Fruit fly (Drosophila melanogaster) whole organism: ENCODE measurements around the gene ZIPIC.

Experiments
- CG8478 ChIP-seq: fragments of >200 bp; optimal IDR thresholded peaks from 2 replicates; lab custom pipeline; 2018; ENCODE audit warnings: inconsistent platforms
- Dll ChIP-seq: fragments of >200 bp; optimal IDR thresholded peaks from 2 replicates; lab custom pipeline; 2017
- EcR ChIP-seq, 2 experiments: fragments of >200 bp; optimal IDR thresholded peaks; 2 replicates each; lab custom pipeline; 2017; ENCODE audit warnings: missing biosample characterization in 2 of 2, missing genetic modification characterization in 2 of 2, missing genetic modification reagents in 2 of 2
- pan ChIP-seq: fragments of >200 bp; optimal IDR thresholded peaks from 2 replicates; lab custom pipeline; 2017
- psq ChIP-seq: fragments of >200 bp; optimal IDR thresholded peaks from 2 replicates; lab custom pipeline; 2017
- usp ChIP-seq: fragments of >200 bp; optimal IDR thresholded peaks from 2 replicates; lab custom pipeline; 2017; ENCODE audit warnings: missing biosample characterization, missing genetic modification characterization, mixed read lengths

Gene ZIPIC

dm6 chr3R:30012602-30013489 lies 23.8 kb downstream of the ZIPIC start:
- TF ChIP-seq CG8478 (lab: Kevin White, UChicago), result no peak
- TF ChIP-seq Dll (lab: Kevin White, UChicago), result no peak
- TF ChIP-seq usp (GFP tag; lab: Kevin White, UChicago), result no peak
- no peak for TF ChIP-seq psq (lab: Kevin White, UChicago)
- TF ChIP-seq EcR (GFP tag; optimal IDR thresholded peaks at IDR 0.05; lab: Kevin White, UChicago), result no peak
- TF ChIP-seq pan (lab: Kevin White, UChicago), result no peak

dm6 chr3R:30009173-30009572 lies 27.5 kb downstream of the ZIPIC start, which contains the start of gene CG7912:
Gene CG7912 (minus strand): TSS chr3R:30009189.
- TF ChIP-seq pan (lab: Kevin White, UChicago) (no peak), EcR (GFP tag; optimal IDR thresholded peaks at IDR 0.05; lab: Kevin White, UChicago) (no peak), usp (GFP tag; lab: Kevin White, UChicago) (no peak), CG8478 (lab: Kevin White, UChicago) (no peak), Dll (lab: Kevin White, UChicago) (no peak), psq (lab: Kevin White, UChicago) (no peak)

DNA sequence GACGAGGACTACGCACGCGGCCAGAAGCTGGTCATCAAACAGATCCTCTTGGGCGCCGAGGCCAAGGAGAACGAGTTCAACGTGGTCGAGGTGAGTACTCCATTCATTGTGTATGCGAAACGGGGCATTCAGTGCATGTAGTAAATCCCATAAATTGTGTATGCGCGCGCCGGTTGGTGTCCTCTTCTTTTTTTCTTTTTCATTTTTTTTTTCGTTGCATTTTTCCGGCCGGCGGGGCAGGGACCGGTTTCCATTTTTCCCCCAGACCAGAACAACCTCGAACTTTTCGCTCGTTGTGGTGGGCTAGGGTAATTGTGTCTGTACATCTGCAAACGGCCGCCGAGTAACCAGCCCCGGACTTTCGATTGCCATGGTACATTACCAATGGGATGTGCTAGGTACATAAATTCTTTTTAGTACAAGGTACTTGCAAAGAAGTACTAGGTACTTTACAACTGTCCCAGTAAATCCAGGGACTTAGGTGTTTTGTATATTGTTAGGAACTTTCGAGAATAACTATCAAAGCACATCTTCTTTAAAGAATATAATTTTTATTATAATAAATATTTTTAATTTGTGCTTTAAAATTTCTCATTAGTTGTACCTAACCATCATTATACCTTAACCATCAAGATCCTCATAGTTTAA lies 31.2 kb downstream of the ZIPIC start:
- TF ChIP-seq CG8478 (lab: Kevin White, UChicago), result no peak
- no peak for TF ChIP-seq usp (GFP tag; lab: Kevin White, UChicago)
- no peak for TF ChIP-seq EcR (GFP tag; optimal IDR thresholded peaks at IDR 0.05; lab: Kevin White, UChicago)
- no peak for TF ChIP-seq Dll (lab: Kevin White, UChicago)
- TF ChIP-seq psq (lab: Kevin White, UChicago), result no peak
- no peak for TF ChIP-seq pan (lab: Kevin White, UChicago)

dm6 chr3R:30004648-30005047 lies 32.0 kb downstream of the ZIPIC start, which contains the start of the genes Nlp and Nph:
Gene Nlp (plus strand): TSS chr3R:30004785.
Gene Nph (minus strand): TSS chr3R:30004861.
- TF ChIP-seq usp (GFP tag; lab: Kevin White, UChicago), result no peak
- no peak for TF ChIP-seq EcR (GFP tag; optimal IDR thresholded peaks at IDR 0.05; lab: Kevin White, UChicago)
- TF ChIP-seq CG8478 (lab: Kevin White, UChicago), result no peak
- no peak for TF ChIP-seq Dll (lab: Kevin White, UChicago)
- no peak for TF ChIP-seq psq (lab: Kevin White, UChicago)

- TF ChIP-seq Dll (lab: Kevin White, UChicago) (no peak), CG8478 (lab: Kevin White, UChicago) (no peak), usp (GFP tag; lab: Kevin White, UChicago) (no peak), pan (lab: Kevin White, UChicago) (no peak), psq (lab: Kevin White, UChicago) (no peak), EcR (GFP tag; optimal IDR thresholded peaks at IDR 0.05; lab: Kevin White, UChicago) (no peak)
Observed at dm6 chr3R:30000286-30000685, 36.4 kb downstream of the ZIPIC start, which contains the start of gene Tace. Gene Tace (plus strand): TSS chr3R:30000530.

DNA sequence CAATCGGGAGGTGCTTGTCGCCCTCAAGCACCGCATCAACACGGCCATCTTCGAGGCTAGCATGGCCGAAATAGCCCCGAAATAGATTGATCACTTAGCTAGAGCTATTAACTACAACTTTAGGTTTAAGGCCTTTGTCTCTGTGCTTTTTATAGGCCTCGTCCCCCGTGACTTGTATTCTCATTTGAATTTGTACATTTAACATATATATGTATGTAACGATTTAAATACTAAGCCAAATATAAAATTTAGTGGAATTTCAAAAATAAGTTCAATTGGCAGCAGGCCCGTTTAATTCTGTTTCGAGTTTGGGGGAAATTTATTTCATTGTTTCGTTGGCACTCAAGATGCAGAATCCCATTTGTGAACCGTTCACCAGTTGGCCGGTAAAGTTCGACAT lies 37.2 kb downstream of the ZIPIC start, which contains the start of gene CG34298:
Gene CG34298 (plus strand): TSS at position 301 of the 400 bp plus-strand sequence.
- TF ChIP-seq CG8478 (lab: Kevin White, UChicago) (no peak), EcR (GFP tag; optimal IDR thresholded peaks at IDR 0.05; lab: Kevin White, UChicago) (no peak), psq (lab: Kevin White, UChicago) (no peak), usp (GFP tag; lab: Kevin White, UChicago) (no peak), Dll (lab: Kevin White, UChicago) (no peak), pan (lab: Kevin White, UChicago) (no peak)

DNA sequence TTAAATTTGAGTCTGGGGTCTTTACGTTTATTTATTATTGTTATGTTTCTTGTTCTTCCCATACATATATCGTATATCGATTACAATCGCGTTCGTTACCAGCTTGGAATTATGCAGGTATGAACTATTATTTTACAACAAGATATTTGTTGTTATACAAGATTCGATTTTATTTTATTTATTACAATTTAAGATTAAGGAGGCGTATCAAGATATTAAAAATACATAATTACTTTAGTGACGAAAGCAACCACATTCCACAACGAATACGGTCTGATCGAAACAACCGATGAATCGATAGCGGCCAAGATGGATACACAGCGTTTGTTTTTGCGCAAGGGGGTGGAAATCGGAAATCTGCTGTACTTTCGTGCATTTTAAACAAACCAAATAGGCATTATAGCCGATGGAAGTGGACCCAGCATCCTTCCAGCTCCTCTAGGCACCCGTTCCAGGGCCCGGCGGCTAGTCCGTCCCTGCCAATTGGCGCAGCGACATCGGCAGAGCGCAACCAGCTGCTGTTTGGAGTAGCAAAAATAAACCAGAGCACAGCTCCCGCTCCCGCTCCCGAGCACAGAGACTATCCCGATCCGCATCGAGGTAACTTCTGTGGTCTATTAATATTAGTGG lies 38.9 kb downstream of the ZIPIC start, which contains the start of the genes CG15525 and CG11504:
Gene CG15525 (minus strand): TSS at position 70 of the 630 bp plus-strand sequence.
Gene CG11504 (plus strand): TSS at position 294 of the 630 bp plus-strand sequence.
- TF ChIP-seq Dll (lab: Kevin White, UChicago) (no peak), pan (lab: Kevin White, UChicago) (no peak), CG8478 (lab: Kevin White, UChicago) (no peak), usp (GFP tag; lab: Kevin White, UChicago) (no peak), psq (lab: Kevin White, UChicago) (no peak), EcR (GFP tag; optimal IDR thresholded peaks at IDR 0.05; lab: Kevin White, UChicago) (no peak)

- TF ChIP-seq CG8478 (lab: Kevin White, UChicago) (no peak), Dll (lab: Kevin White, UChicago) (no peak), psq (lab: Kevin White, UChicago) (no peak), usp (GFP tag; lab: Kevin White, UChicago) (no peak), pan (lab: Kevin White, UChicago) (no peak)
Observed at dm6 chr3R:29995035-29995434, 41.6 kb downstream of the ZIPIC start, which contains the start of the genes CG7903 and Sas-6. Gene CG7903 (minus strand): TSS chr3R:29995231. Gene Sas-6 (plus strand): TSS chr3R:29995357.

DNA sequence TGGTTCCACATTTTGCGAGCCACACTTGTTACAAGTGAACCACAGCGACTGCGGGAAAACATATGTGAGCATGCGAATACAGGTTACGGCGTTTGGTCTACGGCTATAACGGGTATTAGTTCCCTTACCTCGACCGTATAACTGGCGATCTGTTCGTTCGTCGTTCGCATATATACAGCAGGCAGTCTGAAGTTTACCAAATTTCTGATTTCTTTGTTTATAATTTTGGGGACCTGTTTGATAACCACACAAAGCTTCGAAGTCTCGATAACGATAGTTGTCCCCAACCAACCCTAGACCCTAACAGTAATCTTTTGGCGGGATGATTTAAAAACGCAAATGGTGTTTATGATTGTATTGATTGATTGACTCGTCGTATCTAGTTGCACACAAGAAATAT lies 43.5 kb downstream of the ZIPIC start, which contains the start of gene Acph-1:
Gene Acph-1 (minus strand): TSS at position 278 of the 400 bp plus-strand sequence.
- TF ChIP-seq Dll (lab: Kevin White, UChicago), result no peak
- no peak for TF ChIP-seq psq (lab: Kevin White, UChicago)
- TF ChIP-seq usp (GFP tag; lab: Kevin White, UChicago), result no peak
- TF ChIP-seq pan (lab: Kevin White, UChicago), result no peak
- no peak for TF ChIP-seq EcR (GFP tag; optimal IDR thresholded peaks at IDR 0.05; lab: Kevin White, UChicago)

- TF ChIP-seq pan (lab: Kevin White, UChicago) (no peak), Dll (lab: Kevin White, UChicago) (no peak), CG8478 (lab: Kevin White, UChicago) (no peak), usp (GFP tag; lab: Kevin White, UChicago) (no peak), EcR (GFP tag; optimal IDR thresholded peaks at IDR 0.05; lab: Kevin White, UChicago) (no peak), psq (lab: Kevin White, UChicago) (no peak)
Observed at dm6 chr3R:29990681-29991080, 46.0 kb downstream of the ZIPIC start.
